Fruit fly (Drosophila melanogaster) whole organism, embryonic: Measurements from ENCODE around the gene Theg.

ENCODE experiments used
- CG11085 ChIP-seq: fragments of 200-800 bp; sonication (Bioruptor generic); IDR thresholded peaks from 2 replicates; pipeline ENCODE4 v1.3.6; 2022; ENCODE audit warnings: missing biosample characterization, missing genetic modification characterization
- CG11504 ChIP-seq: fragments of 200-800 bp; sonication (Bioruptor generic); optimal IDR thresholded peaks from 3 replicates; lab custom pipeline; 2019; ENCODE audit warnings: missing biosample characterization, mild to moderate bottlenecking, missing genetic modification characterization, moderate library complexity
- CG13624 ChIP-seq: fragments of 200-800 bp; sonication (Bioruptor generic); optimal IDR thresholded peaks from 2 replicates; lab custom pipeline; 2016; ENCODE audit warnings: missing biosample characterization, missing genetic modification characterization
- CG13775 ChIP-seq: fragments of 200-800 bp; sonication (Bioruptor generic); optimal IDR thresholded peaks from 3 replicates; lab custom pipeline; 2017; ENCODE audit warnings: missing biosample characterization, mild to moderate bottlenecking, missing genetic modification characterization
- CG15269 ChIP-seq: fragments of 200-800 bp; sonication (Bioruptor generic); optimal IDR thresholded peaks from 2 replicates; lab custom pipeline; 2018; ENCODE audit warnings: missing biosample characterization, mild to moderate bottlenecking, missing genetic modification characterization, moderate library complexity
- CG16813 ChIP-seq: fragments of 200-800 bp; sonication (Bioruptor generic); IDR thresholded peaks from 3 replicates; pipeline ENCODE4 v1.3.6; 2022; ENCODE audit warnings: missing biosample characterization, missing genetic modification characterization; ENCODE audit not compliant: partially characterized antibody
- CG16863 ChIP-seq: fragments of 200-800 bp; sonication (Bioruptor generic); optimal IDR thresholded peaks from 3 replicates; lab custom pipeline; 2016; ENCODE audit warnings: missing biosample characterization, missing genetic modification characterization
- CG17359 ChIP-seq: fragments of 200-800 bp; sonication (Bioruptor generic); optimal IDR thresholded peaks from 3 replicates; lab custom pipeline; 2018; ENCODE audit warnings: missing biosample characterization, mild to moderate bottlenecking, missing genetic modification characterization, moderate library complexity
- CG2120 ChIP-seq: fragments of 200-800 bp; sonication (Bioruptor generic); optimal IDR thresholded peaks from 3 replicates; lab custom pipeline; 2016; ENCODE audit warnings: missing biosample characterization, missing genetic modification characterization
- CG2199 ChIP-seq: fragments of 200-800 bp; sonication (Bioruptor generic); IDR thresholded peaks from 3 replicates; pipeline ENCODE4 v1.3.6; 2022; ENCODE audit warnings: missing biosample characterization, missing genetic modification characterization
- CG31388 ChIP-seq: fragments of 200-800 bp; sonication (Bioruptor generic); optimal IDR thresholded peaks from 2 replicates; lab custom pipeline; 2016; ENCODE audit warnings: missing biosample characterization, missing genetic modification characterization
- CG3995 ChIP-seq: fragments of 200-800 bp; sonication (Bioruptor generic); optimal IDR thresholded peaks from 3 replicates; lab custom pipeline; 2016; ENCODE audit warnings: missing biosample characterization, missing genetic modification characterization
- CG4282 ChIP-seq: fragments of 200-800 bp; sonication (Bioruptor generic); optimal IDR thresholded peaks from 2 replicates; lab custom pipeline; 2016; ENCODE audit warnings: missing biosample characterization, missing genetic modification characterization
- CG4730 ChIP-seq: fragments of 200-800 bp; sonication (Bioruptor generic); IDR thresholded peaks from 2 replicates; pipeline ENCODE4 v1.3.6; 2022; ENCODE audit warnings: missing biosample characterization, missing genetic modification characterization
- CG4820 ChIP-seq: fragments of 200-800 bp; sonication (Bioruptor generic); optimal IDR thresholded peaks from 3 replicates; lab custom pipeline; 2016; ENCODE audit warnings: missing biosample characterization, missing genetic modification characterization
- CG4854 ChIP-seq: fragments of 200-800 bp; sonication (Bioruptor generic); optimal IDR thresholded peaks from 2 replicates; lab custom pipeline; 2016; ENCODE audit warnings: missing biosample characterization, missing genetic modification characterization, inconsistent platforms
- CG8290 ChIP-seq, 3 experiments: fragments of 200-800 bp; sonication (Bioruptor generic); optimal IDR thresholded peaks; 2 replicates each; lab custom pipeline; 2016 to 2019; ENCODE audit warnings: missing biosample characterization in 3 of 3, missing genetic modification characterization in 3 of 3, mild to moderate bottlenecking in 2 of 3, moderate library complexity in 1 of 3
- CG9932 ChIP-seq: fragments of 200-800 bp; sonication (Bioruptor generic); IDR thresholded peaks from 2 replicates; pipeline ENCODE4 v1.3.6; 2022; ENCODE audit warnings: missing biosample characterization, missing genetic modification characterization
- D19A ChIP-seq: fragments of 200-800 bp; optimal IDR thresholded peaks from 3 replicates; lab custom pipeline; 2019; ENCODE audit warnings: missing biosample characterization, mild to moderate bottlenecking, missing genetic modification characterization, moderate library complexity
- Ets65A ChIP-seq: fragments of 200-800 bp; sonication (Bioruptor generic); peaks from one replicate; lab custom pipeline; 2016; ENCODE audit warnings: missing biosample characterization, missing genetic modification characterization
- Ets97D ChIP-seq: fragments of 200-800 bp; sonication (Bioruptor generic); optimal IDR thresholded peaks from 3 replicates; lab custom pipeline; 2016; ENCODE audit warnings: missing biosample characterization, missing genetic modification characterization
- Fer1 ChIP-seq: fragments of 200-800 bp; sonication (Bioruptor generic); optimal IDR thresholded peaks from 2 replicates; lab custom pipeline; 2017; ENCODE audit warnings: missing biosample characterization, mild to moderate bottlenecking, missing genetic modification characterization
- Hr78 ChIP-seq, 2 experiments: fragments of 200-800 bp in 1 of 2; fragments of >200 bp in 1 of 2; sonication (Bioruptor generic) in 1 of 2; optimal IDR thresholded peaks; 2 replicates each; lab custom pipeline; 2017 to 2019; ENCODE audit warnings: missing biosample characterization in 2 of 2, missing genetic modification characterization in 2 of 2, mild to moderate bottlenecking in 1 of 2, moderate library complexity in 1 of 2
- Jarid2 ChIP-seq: fragments of 200-800 bp; sonication (Bioruptor generic); optimal IDR thresholded peaks from 3 replicates; lab custom pipeline; 2017; ENCODE audit warnings: mild to moderate bottlenecking, missing biosample characterization, missing genetic modification reagents, missing genetic modification characterization
- Kr ChIP-seq: fragments of 200-800 bp; sonication (Bioruptor generic); optimal IDR thresholded peaks from 2 replicates; lab custom pipeline; 2017; ENCODE audit warnings: missing biosample characterization, mild to moderate bottlenecking, missing genetic modification characterization
- Nf-YA ChIP-seq: fragments of 200-800 bp; sonication (Bioruptor generic); IDR thresholded peaks from 2 replicates; pipeline ENCODE4 v1.3.6; 2022; ENCODE audit warnings: missing biosample characterization, missing genetic modification characterization
- Sox102F ChIP-seq: fragments of 200-800 bp; sonication (Bioruptor generic); optimal IDR thresholded peaks from 2 replicates; lab custom pipeline; 2018; ENCODE audit warnings: missing biosample characterization, mild to moderate bottlenecking, missing genetic modification characterization, moderate library complexity
- abd-A ChIP-seq: fragments of 200-800 bp; sonication (Bioruptor generic); optimal IDR thresholded peaks from 3 replicates; lab custom pipeline; 2019; ENCODE audit warnings: missing biosample characterization, mild to moderate bottlenecking, missing genetic modification characterization, moderate library complexity
- ato ChIP-seq: fragments of 200-800 bp; sonication (Bioruptor generic); IDR thresholded peaks from 2 replicates; pipeline ENCODE4 v1.3.6; 2022; ENCODE audit warnings: missing biosample characterization, missing genetic modification characterization; ENCODE audit not compliant: partially characterized antibody
- chm ChIP-seq: fragments of 200-800 bp; sonication (Bioruptor generic); IDR thresholded peaks from 2 replicates; pipeline ENCODE4 v1.3.6; 2022; ENCODE audit warnings: missing biosample characterization, missing genetic modification characterization
- crol ChIP-seq: fragments of 200-800 bp; sonication (Bioruptor generic); IDR thresholded peaks from 2 replicates; pipeline ENCODE4 v1.3.6; 2022; ENCODE audit warnings: missing biosample characterization, missing genetic modification characterization
- dan ChIP-seq: fragments of 200-800 bp; sonication (Bioruptor generic); IDR thresholded peaks from 2 replicates; pipeline ENCODE4 v1.3.6; 2022; ENCODE audit warnings: missing biosample characterization, missing genetic modification characterization
- dm ChIP-seq: fragments of 200-800 bp; sonication (Bioruptor generic); optimal IDR thresholded peaks from 3 replicates; lab custom pipeline; 2016; ENCODE audit warnings: missing biosample characterization, missing genetic modification characterization
- fd64A ChIP-seq: fragments of 200-800 bp; sonication (Bioruptor generic); optimal IDR thresholded peaks from 3 replicates; lab custom pipeline; 2018; ENCODE audit warnings: missing biosample characterization, mild to moderate bottlenecking, missing genetic modification characterization
- hbn ChIP-seq: fragments of 200-800 bp; sonication (Bioruptor generic); IDR thresholded peaks from 2 replicates; pipeline ENCODE4 v1.3.6; 2022; ENCODE audit warnings: missing biosample characterization, missing genetic modification characterization; ENCODE audit not compliant: partially characterized antibody
- jumu ChIP-seq: fragments of 200-800 bp; sonication (Bioruptor generic); optimal IDR thresholded peaks from 3 replicates; lab custom pipeline; 2016; ENCODE audit warnings: missing biosample characterization, missing genetic modification characterization
- knrl ChIP-seq: fragments of 200-800 bp; sonication (Bioruptor generic); IDR thresholded peaks from 3 replicates; pipeline ENCODE4 v1.3.6; 2022; ENCODE audit warnings: missing biosample characterization, missing genetic modification characterization; ENCODE audit not compliant: partially characterized antibody
- nau ChIP-seq: fragments of 200-800 bp; sonication (Bioruptor generic); optimal IDR thresholded peaks from 3 replicates; lab custom pipeline; 2017; ENCODE audit warnings: missing biosample characterization, mild to moderate bottlenecking, missing genetic modification characterization, missing genetic modification reagents
- run ChIP-seq: fragments of 200-800 bp; sonication (Bioruptor generic); optimal IDR thresholded peaks from 3 replicates; lab custom pipeline; 2018; ENCODE audit warnings: missing biosample characterization, mild to moderate bottlenecking, missing genetic modification characterization
- salm ChIP-seq: fragments of 200-800 bp; sonication (Bioruptor generic); optimal IDR thresholded peaks from 2 replicates; lab custom pipeline; 2018; ENCODE audit warnings: missing biosample characterization, mild to moderate bottlenecking, missing genetic modification characterization
- sr ChIP-seq: fragments of 200-800 bp; sonication (Bioruptor generic); IDR thresholded peaks from 3 replicates; pipeline ENCODE4 v1.3.6; 2022; ENCODE audit warnings: missing biosample characterization, missing genetic modification characterization
- stwl ChIP-seq: fragments of 200-800 bp; sonication (Bioruptor generic); optimal IDR thresholded peaks from 3 replicates; lab custom pipeline; 2018; ENCODE audit warnings: missing biosample characterization, mild to moderate bottlenecking, missing genetic modification characterization, moderate library complexity
- tap ChIP-seq: fragments of 200-800 bp; optimal IDR thresholded peaks from 3 replicates; lab custom pipeline; 2019; ENCODE audit warnings: missing biosample characterization, mild to moderate bottlenecking, missing genetic modification characterization, moderate library complexity
- tll ChIP-seq, 2 experiments: fragments of 200-800 bp in 1 of 2; fragments of >200 bp in 1 of 2; sonication (Bioruptor generic) in 1 of 2; optimal IDR thresholded peaks; 2 replicates each; lab custom pipeline; 2017 to 2019; ENCODE audit warnings: missing biosample characterization in 2 of 2, missing genetic modification characterization in 2 of 2, mild to moderate bottlenecking in 1 of 2, moderate library complexity in 1 of 2
- tup ChIP-seq: fragments of 200-800 bp; sonication (Bioruptor generic); optimal IDR thresholded peaks from 2 replicates; lab custom pipeline; 2016; ENCODE audit warnings: missing biosample characterization, mild to moderate bottlenecking, missing genetic modification characterization, moderate library complexity

Gene Theg

dm6 chr3R:22052235-22052634, 37.7 kb downstream of the Theg start (continued):
- TF ChIP-seq tll (GFP tag; optimal IDR thresholded peaks at IDR 0.05; lab: Kevin White, UChicago) (peak in 1 of 2 experiments; percentile 64), sr (GFP tag; lab: Robert Waterston, UW) (peak; percentile 84), CG8290 (GFP tag; optimal IDR thresholded peaks at IDR 0.05; lab: Kevin White, UChicago) (no peak), CG8290 (tag; optimal IDR thresholded peaks at IDR 0.05; lab: Kevin White, UChicago) (no peak), CG4730 (GFP tag; lab: Robert Waterston, UW) (no peak), CG4820 (GFP tag; lab: Kevin White, UChicago) (no peak), tup (GFP tag; lab: Kevin White, UChicago) (no peak), CG31388 (GFP tag; lab: Kevin White, UChicago) (no peak), crol (GFP tag; lab: Robert Waterston, UW) (no peak), Nf-YA (GFP tag; lab: Robert Waterston, UW) (no peak), Ets65A (GFP tag; lab: Kevin White, UChicago) (peak; percentile 2), CG2120 (GFP tag; lab: Kevin White, UChicago) (no peak), CG9932 (no peak), CG4854 (GFP tag; lab: Kevin White, UChicago) (no peak), Kr (GFP tag; lab: Kevin White, UChicago) (no peak), Fer1 (GFP tag; lab: Kevin White, UChicago) (no peak), salm (tag; lab: Kevin White, UChicago) (no peak), run (tag; lab: Kevin White, UChicago) (no peak), stwl (peak; percentile 42), CG13775 (GFP tag; lab: Kevin White, UChicago) (no peak), CG11504 (tag; lab: Kevin White, UChicago) (peak; percentile 13), CG3995 (GFP tag; lab: Kevin White, UChicago) (no peak), nau (GFP tag; lab: Kevin White, UChicago) (no peak), dm (GFP tag; lab: Kevin White, UChicago) (no peak), tap (tag; lab: Kevin White, UChicago) (no peak), Sox102F (GFP tag; lab: Kevin White, UChicago) (no peak), CG13624 (GFP tag; lab: Kevin White, UChicago) (no peak), CG15269 (tag; lab: Kevin White, UChicago) (no peak), CG16863 (no peak), jumu (GFP tag; lab: Kevin White, UChicago) (no peak), CG11085 (no peak), dan (GFP tag; lab: Robert Waterston, UW) (no peak), CG4282 (no peak), Ets97D (no peak), D19A (tag; lab: Kevin White, UChicago) (no peak), hbn (no peak)
- TF ChIP-seq, all 482 proteins: peak for 8

- TF ChIP-seq knrl (GFP tag; lab: Robert Waterston, UW): no peak
- no peak for TF ChIP-seq Jarid2 (GFP tag; lab: Kevin White, UChicago)
- TF ChIP-seq abd-A (tag; lab: Kevin White, UChicago): peak; percentile 45
- no peak for TF ChIP-seq CG17359 (tag; lab: Kevin White, UChicago)
- 0 out of 3 replicates have a peak, but pooled peaks have one; percentile 11 for TF ChIP-seq CG16813 (GFP tag; lab: Robert Waterston, UW)
- TF ChIP-seq run (tag; lab: Kevin White, UChicago): peak; percentile 53
- peak in 1 of 2 experiments; percentile 92 for TF ChIP-seq Hr78 (GFP tag; optimal IDR thresholded peaks at IDR 0.05; lab: Kevin White, UChicago)
- peak; percentile 65; the same call in 1 of the 3 replicates for TF ChIP-seq CG2199 (GFP tag; lab: Robert Waterston, UW)
- no peak for TF ChIP-seq ato (GFP tag; lab: Robert Waterston, UW)
- TF ChIP-seq chm (GFP tag; lab: Robert Waterston, UW): peak; percentile 27
- TF ChIP-seq fd64A (GFP tag; lab: Kevin White, UChicago): peak; percentile 59
Observed at dm6 chr3R:22053202-22053601, 38.7 kb downstream of the Theg start.
